Worm (Caenorhabditis elegans): Measurements from ENCODE around the gene Y41G9A.6.

ce11 chrX:2976148-2976547 lies 27.5 kb downstream of the Y41G9A.6 start, which contains the start of gene aakg-3:
- TF ChIP-seq Y53F4B.3 (GFP tag; IDR thresholded peaks at IDR 0.05) (no peak), ceh-27 (GFP tag; optimal IDR thresholded peaks at IDR 0.05) (no peak)

Data from whole organism, young adult.